Fruit fly (Drosophila melanogaster) Kc167 (cell line): ENCODE measurements around the gene Noc2.

Experiments used
- Sin3A ChIP-seq: fragments of >200 bp; optimal IDR thresholded peaks from 2 replicates; lab custom pipeline; 2018; ENCODE audit warnings: missing external identifiers
- insv ChIP-seq: fragments of >200 bp; optimal IDR thresholded peaks from 3 replicates; lab custom pipeline; 2018; ENCODE audit warnings: missing external identifiers
- psq ChIP-seq: fragments of >200 bp; optimal IDR thresholded peaks from 2 replicates; lab custom pipeline; 2017; ENCODE audit warnings: missing external identifiers

- TF ChIP-seq insv (lab: Kevin White, UChicago): no peak
- no peak for TF ChIP-seq psq
- no peak for TF ChIP-seq Sin3A
Measured at dm6 chr2L:21135764-21136163, 27.7 kb upstream of the Noc2 start.
